Worm (Caenorhabditis elegans) whole organism, L3 larva: Measurements from ENCODE around the gene Y43F8B.13.

Source experiments
- daf-12 ChIP-seq: fragments of 150-350 bp; optimal IDR thresholded peaks from 2 replicates; lab custom pipeline; 2014; ENCODE audit warnings: missing biosample characterization, missing genetic modification reagents, missing genetic modification characterization
- lin-15B ChIP-seq: fragments of 150-350 bp; optimal IDR thresholded peaks from 2 replicates; lab custom pipeline; 2014; ENCODE audit warnings: missing biosample characterization, missing genetic modification characterization
- mml-1 ChIP-seq: fragments of 150-350 bp; sonication (generic microtip); optimal IDR thresholded peaks from 3 replicates; lab custom pipeline; 2014; ENCODE audit warnings: missing biosample characterization, missing genetic modification characterization
- nfya-1 ChIP-seq: sonication (generic microtip); optimal IDR thresholded peaks from 2 replicates; lab custom pipeline; 2017; ENCODE audit warnings: missing genetic modification characterization, mild to moderate bottlenecking, missing compliant biosample characterization, antibody characterized with exemption, moderate library complexity; ENCODE audit not compliant: insufficient read depth
- nhr-11 ChIP-seq: fragments of 150-350 bp; optimal IDR thresholded peaks from 2 replicates; lab custom pipeline; 2014; ENCODE audit warnings: missing biosample characterization, missing genetic modification characterization
- nhr-28 ChIP-seq: fragments of 150-350 bp; optimal IDR thresholded peaks from 2 replicates; lab custom pipeline; 2014; ENCODE audit warnings: missing biosample characterization, missing genetic modification characterization
- sea-2 ChIP-seq: fragments of 150-350 bp; sonication (generic microtip); optimal IDR thresholded peaks from 4 replicates; lab custom pipeline; 2014; ENCODE audit warnings: missing biosample characterization, missing genetic modification reagents, missing genetic modification characterization
- unc-62 ChIP-seq: fragments of 150-350 bp; sonication (generic microtip); optimal IDR thresholded peaks from 4 replicates; lab custom pipeline; 2014; ENCODE audit warnings: missing biosample characterization, missing genetic modification reagents, missing genetic modification characterization
- ztf-4 ChIP-seq: fragments of 150-350 bp; optimal IDR thresholded peaks from 2 replicates; lab custom pipeline; 2014; ENCODE audit warnings: missing biosample characterization, missing genetic modification characterization

Y43F8B.13 gene

ce11 chrV:19502579-19503151, 46.9 kb downstream of the Y43F8B.13 start, which contains the start of gene Y43F8B.3:
TSS of gene Y43F8B.3 (plus strand) at chrV:19503101.
- TF ChIP-seq nhr-11 (no peak), nfya-1 (no peak), mml-1 (tag; lab: Kevin White, UChicago) (no peak), nhr-28 (tag; lab: Kevin White, UChicago) (no peak), sea-2 (no peak), unc-62 (GFP tag; lab: Kevin White, UChicago) (no peak), ztf-4 (no peak), daf-12 (tag; lab: Kevin White, UChicago) (no peak), lin-15B (no peak)
